Fruit fly (Drosophila melanogaster) whole organism, wandering third instar larva: ENCODE measurements around the gene pasi2.

Experiments used
- GATAd ChIP-seq: sonication (Bioruptor generic); optimal IDR thresholded peaks from 2 replicates; lab custom pipeline; 2016; ENCODE audit warnings: missing biosample characterization, missing genetic modification characterization
- HLH106 ChIP-seq: fragments of 200-800 bp; optimal IDR thresholded peaks from 3 replicates; lab custom pipeline; 2019; ENCODE audit warnings: missing biosample characterization, mild to moderate bottlenecking, missing genetic modification characterization, moderate library complexity
- h ChIP-seq: fragments of 200-800 bp; sonication (Bioruptor generic); optimal IDR thresholded peaks from 3 replicates; lab custom pipeline; 2016; ENCODE audit warnings: missing biosample characterization, mild to moderate bottlenecking, missing genetic modification characterization
- lola ChIP-seq: fragments of >200 bp; optimal IDR thresholded peaks from 2 replicates; lab custom pipeline; 2017; ENCODE audit warnings: missing biosample characterization, missing genetic modification characterization
- psq ChIP-seq: fragments of 200-800 bp; sonication (Bioruptor generic); optimal IDR thresholded peaks from 3 replicates; lab custom pipeline; 2017; ENCODE audit warnings: missing biosample characterization, mild to moderate bottlenecking, missing genetic modification characterization, moderate library complexity
- woc ChIP-seq: sonication (Bioruptor generic); optimal IDR thresholded peaks from 2 replicates; lab custom pipeline; 2016; ENCODE audit warnings: missing biosample characterization, mild to moderate bottlenecking, missing genetic modification characterization

dm6 chr3R:9344186-9344790, 9.3 kb downstream of the pasi2 start:
- no peak for TF ChIP-seq lola (GFP tag; lab: Kevin White, UChicago)
- no peak for TF ChIP-seq GATAd
- TF ChIP-seq psq: no peak
- peak; percentile 44 for TF ChIP-seq h
- no peak for TF ChIP-seq woc
- TF ChIP-seq HLH106 (tag; lab: Kevin White, UChicago): no peak
